Worm (Caenorhabditis elegans) whole organism, L2 larva: ENCODE measurements around the gene col-149.

Source experiments
- C34F6.9 ChIP-seq: fragments of 150-350 bp; optimal IDR thresholded peaks from 2 replicates; lab custom pipeline; 2014; ENCODE audit warnings: missing biosample characterization, missing genetic modification characterization
- F13H6.1 ChIP-seq: sonication (generic microtip); optimal IDR thresholded peaks from 2 replicates; lab custom pipeline; 2016; ENCODE audit warnings: missing genetic modification characterization, missing compliant biosample characterization
- Y55F3AM.14 ChIP-seq: fragments of 200-800 bp; sonication (Bioruptor generic); optimal IDR thresholded peaks from 2 replicates; lab custom pipeline; 2018; ENCODE audit warnings: mild to moderate bottlenecking, missing genetic modification characterization, missing compliant biosample characterization
- alr-1 ChIP-seq: fragments of 150-350 bp; optimal IDR thresholded peaks from 2 replicates; lab custom pipeline; 2014; ENCODE audit warnings: missing biosample characterization, missing genetic modification characterization
- aly-2 ChIP-seq: fragments of 150-350 bp; optimal IDR thresholded peaks from 2 replicates; lab custom pipeline; 2014; ENCODE audit warnings: missing biosample characterization, missing genetic modification characterization
- ama-1 ChIP-seq: fragments of 150-350 bp; optimal IDR thresholded peaks from 2 replicates; lab custom pipeline; 2018; ENCODE audit warnings: inconsistent platforms
- blmp-1 ChIP-seq: sonication (generic microtip); optimal IDR thresholded peaks from 2 replicates; lab custom pipeline; 2017; ENCODE audit warnings: missing genetic modification characterization, mild to moderate bottlenecking, missing compliant biosample characterization, antibody characterized with exemption, moderate library complexity; ENCODE audit not compliant: insufficient read depth
- ceh-16 ChIP-seq: fragments of 150-350 bp; optimal IDR thresholded peaks from 2 replicates; lab custom pipeline; 2014; ENCODE audit warnings: missing biosample characterization, missing genetic modification characterization
- ceh-82 ChIP-seq: fragments of 150-350 bp; optimal IDR thresholded peaks from 2 replicates; lab custom pipeline; 2014; ENCODE audit warnings: missing biosample characterization, missing genetic modification characterization
- crh-2 ChIP-seq: sonication (generic microtip); optimal IDR thresholded peaks from 2 replicates; lab custom pipeline; 2017; ENCODE audit warnings: missing biosample characterization, missing genetic modification characterization
- egl-27 ChIP-seq: sonication (generic microtip); optimal IDR thresholded peaks from 3 replicates; lab custom pipeline; 2017; ENCODE audit warnings: missing biosample characterization, missing genetic modification reagents, missing genetic modification characterization
- elt-3 ChIP-seq: sonication (generic microtip); optimal IDR thresholded peaks from 2 replicates; lab custom pipeline; 2017; ENCODE audit warnings: missing biosample characterization, missing genetic modification characterization
- fos-1 ChIP-seq: fragments of 150-350 bp; optimal IDR thresholded peaks from 2 replicates; lab custom pipeline; 2014; ENCODE audit warnings: missing biosample characterization, missing genetic modification characterization
- gmeb-1 ChIP-seq: fragments of 150-350 bp; optimal IDR thresholded peaks from 2 replicates; lab custom pipeline; 2014; ENCODE audit warnings: missing biosample characterization, missing genetic modification characterization
- lin-13 ChIP-seq: fragments of 150-350 bp; optimal IDR thresholded peaks from 2 replicates; lab custom pipeline; 2014; ENCODE audit warnings: missing biosample characterization, missing genetic modification reagents, missing genetic modification characterization
- lin-39 ChIP-seq: fragments of 150-350 bp; optimal IDR thresholded peaks from 2 replicates; lab custom pipeline; 2014; ENCODE audit warnings: missing biosample characterization, missing genetic modification reagents, missing genetic modification characterization
- lsy-2 ChIP-seq, 2 experiments: fragments of 150-350 bp in 1 of 2; sonication (generic microtip) in 1 of 2; optimal IDR thresholded peaks; 2 replicates each; lab custom pipeline; 2014 to 2017; ENCODE audit warnings: missing biosample characterization in 2 of 2, missing genetic modification characterization in 2 of 2
- mab-5 ChIP-seq: fragments of 150-350 bp; optimal IDR thresholded peaks from 2 replicates; lab custom pipeline; 2014; ENCODE audit warnings: missing biosample characterization, missing genetic modification characterization
- mbf-1 ChIP-seq: sonication (generic microtip); optimal IDR thresholded peaks from 2 replicates; lab custom pipeline; 2017; ENCODE audit warnings: missing biosample characterization, missing genetic modification characterization
- mdl-1 ChIP-seq, 2 experiments: fragments of 150-350 bp in 1 of 2; sonication (generic microtip) in 1 of 2; optimal IDR thresholded peaks; 2 replicates each; lab custom pipeline; 2017; ENCODE audit warnings: missing biosample characterization in 2 of 2, missing genetic modification characterization in 2 of 2
- nhr-11 ChIP-seq: fragments of 150-350 bp; optimal IDR thresholded peaks from 2 replicates; lab custom pipeline; 2014; ENCODE audit warnings: missing biosample characterization, missing genetic modification characterization
- nhr-12 ChIP-seq: fragments of 150-350 bp; optimal IDR thresholded peaks from 2 replicates; lab custom pipeline; 2014; ENCODE audit warnings: missing biosample characterization, missing genetic modification characterization
- nhr-129 ChIP-seq: fragments of 150-350 bp; optimal IDR thresholded peaks from 2 replicates; lab custom pipeline; 2014; ENCODE audit warnings: missing biosample characterization, missing genetic modification characterization
- nhr-21 ChIP-seq: fragments of 150-350 bp; optimal IDR thresholded peaks from 2 replicates; lab custom pipeline; 2014; ENCODE audit warnings: missing biosample characterization, missing genetic modification characterization
- nhr-23 ChIP-seq: fragments of 150-350 bp; optimal IDR thresholded peaks from 2 replicates; lab custom pipeline; 2014; ENCODE audit warnings: missing biosample characterization, missing genetic modification reagents, missing genetic modification characterization
- nhr-237 ChIP-seq: fragments of 150-350 bp; optimal IDR thresholded peaks from 2 replicates; lab custom pipeline; 2014; ENCODE audit warnings: missing biosample characterization, missing genetic modification characterization
- nhr-25 ChIP-seq: fragments of 150-350 bp; sonication (generic microtip); optimal IDR thresholded peaks from 3 replicates; lab custom pipeline; 2014; ENCODE audit warnings: missing biosample characterization, missing genetic modification characterization
- nhr-6 ChIP-seq: fragments of 150-350 bp; optimal IDR thresholded peaks from 2 replicates; lab custom pipeline; 2014; ENCODE audit warnings: missing biosample characterization, missing genetic modification characterization
- nhr-77 ChIP-seq: fragments of 150-350 bp; optimal IDR thresholded peaks from 2 replicates; lab custom pipeline; 2014; ENCODE audit warnings: missing biosample characterization, missing genetic modification characterization
- peb-1 ChIP-seq: fragments of 150-350 bp; optimal IDR thresholded peaks from 2 replicates; lab custom pipeline; 2014; ENCODE audit warnings: missing biosample characterization, missing genetic modification characterization
- sem-4 ChIP-seq: fragments of 150-350 bp; optimal IDR thresholded peaks from 2 replicates; lab custom pipeline; 2014; ENCODE audit warnings: missing biosample characterization, missing genetic modification reagents, missing genetic modification characterization
- skn-1 ChIP-seq: sonication (generic microtip); optimal IDR thresholded peaks from 2 replicates; lab custom pipeline; 2017; ENCODE audit warnings: missing biosample characterization, missing genetic modification characterization
- sma-3 ChIP-seq: sonication (generic microtip); optimal IDR thresholded peaks from 2 replicates; lab custom pipeline; 2016; ENCODE audit warnings: missing genetic modification reagents, missing genetic modification characterization, missing compliant biosample characterization
- sma-9 ChIP-seq, 2 experiments: fragments of 150-350 bp in 1 of 2; sonication (generic microtip) in 1 of 2; optimal IDR thresholded peaks; 2 replicates each; lab custom pipeline; 2014 to 2016; ENCODE audit warnings: missing genetic modification characterization in 2 of 2, mild to moderate bottlenecking in 1 of 2, missing biosample characterization in 1 of 2, missing compliant biosample characterization in 1 of 2, missing genetic modification reagents in 1 of 2, moderate library complexity in 1 of 2
- snpc-4 ChIP-seq: fragments of 150-350 bp; optimal IDR thresholded peaks from 2 replicates; lab custom pipeline; 2014; ENCODE audit warnings: missing biosample characterization, missing genetic modification characterization
- unc-39 ChIP-seq: fragments of 150-350 bp; optimal IDR thresholded peaks from 2 replicates; lab custom pipeline; 2014; ENCODE audit warnings: missing biosample characterization, missing genetic modification characterization
- unc-55 ChIP-seq: fragments of 150-350 bp; sonication (generic microtip); optimal IDR thresholded peaks from 3 replicates; lab custom pipeline; 2014; ENCODE audit warnings: missing biosample characterization, missing genetic modification reagents, missing genetic modification characterization
- ztf-4 ChIP-seq: fragments of 150-350 bp; optimal IDR thresholded peaks from 2 replicates; lab custom pipeline; 2014; ENCODE audit warnings: missing biosample characterization, missing genetic modification characterization

The col-149 gene

ce11 chrV:10307283-10307682 lies 14.6 kb upstream of the col-149 start, which contains the start of gene che-12:
che-12 (minus strand) TSS chrV:10307383.
- TF ChIP-seq unc-39 (tag; lab: Kevin White, UChicago) = no peak
- TF ChIP-seq mdl-1 (tag; optimal IDR thresholded peaks at IDR 0.05; lab: Kevin White, UChicago) = no peak
- no peak for TF ChIP-seq ama-1 (lab: Kevin White, UChicago)
- TF ChIP-seq unc-55 = no peak
- TF ChIP-seq blmp-1 (tag; lab: Kevin White, UChicago) = no peak
- no peak for TF ChIP-seq ceh-82 (tag; lab: Kevin White, UChicago)
- TF ChIP-seq sma-3 = no peak
- no peak for TF ChIP-seq gmeb-1 (tag; lab: Kevin White, UChicago)
- no peak for TF ChIP-seq nhr-21
- TF ChIP-seq elt-3 (tag; lab: Kevin White, UChicago) = no peak
- no peak for TF ChIP-seq nhr-25 (tag; lab: Kevin White, UChicago)
- no peak for TF ChIP-seq aly-2 (tag; lab: Kevin White, UChicago)
- no peak for TF ChIP-seq lsy-2 (tag; optimal IDR thresholded peaks at IDR 0.05; lab: Kevin White, UChicago)
- TF ChIP-seq nhr-6 (tag; lab: Kevin White, UChicago) = no peak
- TF ChIP-seq skn-1 = no peak

DNA sequence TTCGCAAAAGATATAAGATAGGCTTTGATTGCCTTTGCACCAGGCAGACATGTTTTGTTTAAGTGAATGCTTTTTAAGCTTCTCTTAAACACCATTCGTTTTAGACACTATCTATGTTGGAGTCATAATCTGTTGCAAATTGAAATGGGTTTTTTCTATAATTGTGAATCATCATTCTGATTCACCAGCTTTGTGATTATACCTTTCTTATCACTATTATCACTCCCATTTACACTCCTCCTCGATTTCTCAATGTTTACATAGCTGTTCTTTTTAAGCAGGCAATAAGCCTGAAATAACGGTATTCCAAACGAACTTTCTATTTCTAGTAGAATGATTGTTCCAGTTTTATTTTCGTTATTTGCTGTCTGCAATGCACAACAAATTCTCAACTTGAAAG lies 4.4 kb upstream of the col-149 start, which contains the start of gene B0024.4:
TSS of gene B0024.4 (plus strand) at position 301 of the 400 bp plus-strand sequence.
- no peak for TF ChIP-seq ztf-4 (tag; lab: Kevin White, UChicago)
- TF ChIP-seq lin-13 (GFP tag; lab: Kevin White, UChicago) = no peak
- TF ChIP-seq aly-2 (tag; lab: Kevin White, UChicago) = no peak
- no peak for TF ChIP-seq Y55F3AM.14 (GFP tag; lab: Kevin White, UChicago)
- TF ChIP-seq C34F6.9 = no peak
- no peak for TF ChIP-seq nhr-23 (tag; lab: Kevin White, UChicago)
- no peak for TF ChIP-seq nhr-77 (tag; lab: Kevin White, UChicago)

- TF ChIP-seq unc-55 (no peak), alr-1 (tag; lab: Kevin White, UChicago) (no peak), sma-9 (GFP tag; optimal IDR thresholded peaks at IDR 0.05; lab: Kevin White, UChicago) (no peak), sma-9 (tag; optimal IDR thresholded peaks at IDR 0.05; lab: Kevin White, UChicago) (no peak), mab-5 (tag; lab: Kevin White, UChicago) (no peak), sem-4 (tag; lab: Kevin White, UChicago) (no peak), unc-39 (tag; lab: Kevin White, UChicago) (no peak), ztf-4 (tag; lab: Kevin White, UChicago) (no peak), nhr-11 (no peak), nhr-77 (tag; lab: Kevin White, UChicago) (no peak), lin-39 (tag; lab: Kevin White, UChicago) (no peak), mdl-1 (tag; optimal IDR thresholded peaks at IDR 0.05; lab: Kevin White, UChicago) (no peak), nhr-129 (tag; lab: Kevin White, UChicago) (no peak), egl-27 (tag; lab: Kevin White, UChicago) (no peak)
- TF ChIP-seq, all 48 proteins: peak for 0
These were observed 1.9 kb upstream of the col-149 start, which contains the start of gene col-150 for ce11 chrV:10294549-10294948. col-150 (minus strand) TSS chrV:10294649.

DNA sequence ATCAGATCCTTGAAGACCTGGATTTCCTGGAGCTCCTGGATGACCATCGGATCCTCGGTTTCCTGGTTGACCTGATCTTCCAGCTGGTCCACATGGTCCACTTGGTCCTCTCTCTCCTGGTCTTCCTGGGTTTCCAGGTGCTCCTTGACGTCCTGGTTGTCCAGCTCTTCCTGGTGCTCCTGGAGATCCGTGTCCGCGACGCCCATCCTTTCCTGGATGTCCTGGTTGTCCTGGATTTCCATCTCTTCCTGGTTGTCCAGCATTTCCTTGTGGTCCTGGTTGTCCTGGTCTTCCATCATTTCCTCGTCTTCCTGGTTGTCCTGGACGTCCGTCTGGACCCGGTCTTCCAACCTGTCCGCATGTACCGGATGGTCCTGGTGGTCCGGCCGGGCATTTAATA lies 821 bp downstream of the col-149 start:
- no peak for TF ChIP-seq elt-3 (tag; lab: Kevin White, UChicago)
- no peak for TF ChIP-seq nhr-21
- TF ChIP-seq F13H6.1 = no peak
- no peak for TF ChIP-seq sma-3
- TF ChIP-seq ama-1 (lab: Kevin White, UChicago) = no peak
- no peak for TF ChIP-seq mbf-1 (tag; lab: Kevin White, UChicago)
- no peak for TF ChIP-seq snpc-4
- no peak for TF ChIP-seq crh-2 (tag; lab: Kevin White, UChicago)
- TF ChIP-seq sem-4 (tag; lab: Kevin White, UChicago) = no peak
- no peak for TF ChIP-seq blmp-1 (tag; lab: Kevin White, UChicago)
- TF ChIP-seq ceh-82 (tag; lab: Kevin White, UChicago) = no peak

DNA sequence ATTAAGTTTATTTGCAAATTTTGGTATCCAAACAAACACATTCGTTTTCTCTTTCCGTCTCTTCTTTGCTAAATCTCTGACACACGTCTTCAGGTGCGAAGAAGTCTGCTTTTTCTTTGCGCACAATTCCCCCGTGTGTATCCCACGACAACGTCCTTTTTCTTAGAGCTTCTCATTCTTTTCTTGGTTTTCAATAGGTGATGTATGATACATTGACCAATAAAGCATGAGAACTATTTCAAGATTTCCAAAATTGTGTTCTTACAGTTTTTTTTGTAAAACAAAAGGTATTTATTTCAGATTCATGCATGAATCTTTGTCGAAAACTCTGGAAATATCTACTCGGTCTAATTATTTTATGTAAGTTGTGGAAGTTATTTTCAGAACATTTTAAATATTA lies 2.9 kb downstream of the col-149 start, which contains the start of gene B0024.15:
TSS of gene B0024.15 (plus strand) at position 301 of the 400 bp plus-strand sequence.
- TF ChIP-seq peb-1 (tag; lab: Kevin White, UChicago) (no peak), lin-39 (tag; lab: Kevin White, UChicago) (no peak), nhr-237 (no peak), Y55F3AM.14 (GFP tag; lab: Kevin White, UChicago) (no peak), mbf-1 (tag; lab: Kevin White, UChicago) (no peak), fos-1 (no peak), ceh-16 (tag; lab: Kevin White, UChicago) (no peak), blmp-1 (tag; lab: Kevin White, UChicago) (no peak), nhr-12 (tag; lab: Kevin White, UChicago) (no peak), snpc-4 (no peak), nhr-6 (tag; lab: Kevin White, UChicago) (no peak)
- TF ChIP-seq, all 48 proteins: peak for 0
